Worm (Caenorhabditis elegans) whole organism, L4 larva: ENCODE measurements around the gene R08C7.5.

Experiments used
- F10B5.3 ChIP-seq: sonication (generic microtip); optimal IDR thresholded peaks from 2 replicates; lab custom pipeline; 2016; ENCODE audit warnings: mild to moderate bottlenecking, missing genetic modification characterization, missing compliant biosample characterization
- F44E2.7 ChIP-seq: fragments of 200-800 bp; sonication (Bioruptor generic); IDR thresholded peaks from 2 replicates; pipeline ENCODE4 v2.1.2; 2022; ENCODE audit warnings: missing genetic modification characterization, missing compliant biosample characterization
- T26A8.4 ChIP-seq: fragments of 200-800 bp; sonication (Bioruptor generic); IDR thresholded peaks from 2 replicates; pipeline ENCODE4 v1.3.6; 2022; ENCODE audit warnings: missing genetic modification characterization, missing compliant biosample characterization
- Y48G9A.11 ChIP-seq: fragments of 200-800 bp; sonication (Bioruptor generic); IDR thresholded peaks from 2 replicates; pipeline ENCODE4 v1.3.6; 2022; ENCODE audit warnings: missing genetic modification reagents, missing genetic modification characterization, missing compliant biosample characterization
- Y5F2A.4 ChIP-seq: fragments of 200-800 bp; sonication (Bioruptor generic); optimal IDR thresholded peaks from 2 replicates; lab custom pipeline; 2018; ENCODE audit warnings: mild to moderate bottlenecking, missing genetic modification characterization, missing compliant biosample characterization
- ZK546.5 ChIP-seq, 2 experiments: sonication (generic microtip); optimal IDR thresholded peaks; 2 replicates each; lab custom pipeline; 2017; ENCODE audit warnings: missing biosample characterization in 2 of 2, missing genetic modification characterization in 2 of 2
- arid-1 ChIP-seq: fragments of 200-800 bp; sonication (Bioruptor generic); conservative IDR thresholded peaks from 2 replicates; pipeline ENCODE4 v1.3.6; 2022; ENCODE audit warnings: missing genetic modification reagents, missing genetic modification characterization, missing compliant biosample characterization
- attf-4 ChIP-seq: sonication (generic microtip); optimal IDR thresholded peaks from 3 replicates; lab custom pipeline; 2017; ENCODE audit warnings: missing biosample characterization, missing genetic modification characterization
- ceh-20 ChIP-seq: fragments of 200-800 bp; sonication (Bioruptor generic); IDR thresholded peaks from 2 replicates; pipeline ENCODE4 v1.3.6; 2022; ENCODE audit warnings: missing genetic modification reagents, missing genetic modification characterization, missing compliant biosample characterization
- ceh-32 ChIP-seq: sonication (generic microtip); optimal IDR thresholded peaks from 2 replicates; lab custom pipeline; 2016; ENCODE audit warnings: mild to moderate bottlenecking, missing genetic modification characterization, missing compliant biosample characterization; ENCODE audit not compliant: poor library complexity
- ceh-62 ChIP-seq: sonication (generic microtip); optimal IDR thresholded peaks from 2 replicates; lab custom pipeline; 2017; ENCODE audit warnings: missing biosample characterization, missing genetic modification characterization
- ceh-82 ChIP-seq: sonication (generic microtip); optimal IDR thresholded peaks from 2 replicates; lab custom pipeline; 2017; ENCODE audit warnings: missing biosample characterization, missing genetic modification characterization
- cey-2 ChIP-seq: sonication (generic microtip); optimal IDR thresholded peaks from 3 replicates; lab custom pipeline; 2017; ENCODE audit warnings: missing genetic modification characterization, mild to moderate bottlenecking, missing compliant biosample characterization, antibody characterized with exemption, borderline replicate concordance; ENCODE audit not compliant: insufficient read depth
- dpl-1 ChIP-seq: fragments of 150-350 bp; optimal IDR thresholded peaks from 2 replicates; lab custom pipeline; 2014; ENCODE audit warnings: missing biosample characterization, missing genetic modification reagents, missing genetic modification characterization
- duxl-1 ChIP-seq: sonication (generic microtip); optimal IDR thresholded peaks from 2 replicates; lab custom pipeline; 2016; ENCODE audit warnings: mild to moderate bottlenecking, missing genetic modification characterization, moderate library complexity, missing compliant biosample characterization; ENCODE audit not compliant: poor library complexity
- dve-1 ChIP-seq: sonication (generic microtip); optimal IDR thresholded peaks from 2 replicates; lab custom pipeline; 2017; ENCODE audit warnings: antibody characterized with exemption, mild to moderate bottlenecking, missing genetic modification characterization, missing compliant biosample characterization; ENCODE audit not compliant: insufficient read depth
- fos-1 ChIP-seq: fragments of 150-350 bp; optimal IDR thresholded peaks from 2 replicates; lab custom pipeline; 2014; ENCODE audit warnings: missing biosample characterization, missing genetic modification characterization
- gei-8 ChIP-seq: fragments of 200-800 bp; sonication (Bioruptor generic); optimal IDR thresholded peaks from 2 replicates; lab custom pipeline; 2018; ENCODE audit warnings: mild to moderate bottlenecking, missing genetic modification characterization, missing compliant biosample characterization
- hif-1 ChIP-seq, 2 experiments: sonication (generic microtip); optimal IDR thresholded peaks; 2 replicates each; lab custom pipeline; 2016 to 2017; ENCODE audit warnings: missing compliant biosample characterization in 2 of 2, missing genetic modification characterization in 2 of 2, missing genetic modification reagents in 2 of 2, missing genotype in 2 of 2, mild to moderate bottlenecking in 1 of 2
- hlh-30 ChIP-seq: sonication (generic microtip); optimal IDR thresholded peaks from 2 replicates; lab custom pipeline; 2017; ENCODE audit warnings: antibody characterized with exemption, mild to moderate bottlenecking, missing genetic modification characterization, missing compliant biosample characterization; ENCODE audit not compliant: insufficient read depth
- lin-13 ChIP-seq: fragments of 150-350 bp; optimal IDR thresholded peaks from 2 replicates; lab custom pipeline; 2014; ENCODE audit warnings: missing biosample characterization, missing genetic modification reagents, missing genetic modification characterization
- lin-15B ChIP-seq: fragments of 150-350 bp; sonication (generic microtip); optimal IDR thresholded peaks from 3 replicates; lab custom pipeline; 2014; ENCODE audit warnings: missing biosample characterization, missing genetic modification characterization
- lin-38 ChIP-seq: fragments of 200-800 bp; sonication (Bioruptor generic); IDR thresholded peaks from 2 replicates; pipeline ENCODE4 v1.3.6; 2022; ENCODE audit warnings: missing genetic modification reagents, missing genetic modification characterization, missing compliant biosample characterization
- lir-3 ChIP-seq: sonication (generic microtip); optimal IDR thresholded peaks from 2 replicates; lab custom pipeline; 2016; ENCODE audit warnings: mild to moderate bottlenecking, missing genetic modification characterization, missing compliant biosample characterization
- mdl-1 ChIP-seq, 2 experiments: fragments of 150-350 bp in 1 of 2; sonication (generic microtip) in 1 of 2; optimal IDR thresholded peaks; 2 replicates each; lab custom pipeline; 2014 to 2017; ENCODE audit warnings: missing biosample characterization in 2 of 2, missing genetic modification characterization in 2 of 2
- mdt-29 ChIP-seq: fragments of 200-800 bp; sonication (Bioruptor generic); IDR thresholded peaks from 2 replicates; pipeline ENCODE4 v1.3.6; 2022; ENCODE audit warnings: missing genetic modification reagents, missing genetic modification characterization, missing compliant biosample characterization
- mes-2 ChIP-seq: sonication (generic microtip); optimal IDR thresholded peaks from 2 replicates; lab custom pipeline; 2016; ENCODE audit warnings: missing genotype, mild to moderate bottlenecking, missing genetic modification characterization, missing compliant biosample characterization; ENCODE audit not compliant: poor library complexity, severe bottlenecking
- mxl-3 ChIP-seq: fragments of 200-800 bp; sonication (Bioruptor generic); optimal IDR thresholded peaks from 2 replicates; lab custom pipeline; 2018; ENCODE audit warnings: mild to moderate bottlenecking, missing genetic modification characterization, missing compliant biosample characterization
- nhr-10 ChIP-seq: fragments of 150-350 bp; optimal IDR thresholded peaks from 2 replicates; lab custom pipeline; 2014; ENCODE audit warnings: missing biosample characterization, missing genetic modification characterization
- nhr-237 ChIP-seq: sonication (generic microtip); optimal IDR thresholded peaks from 2 replicates; lab custom pipeline; 2017; ENCODE audit warnings: missing biosample characterization, missing genetic modification characterization
- nhr-41 ChIP-seq: fragments of 200-800 bp; sonication (Bioruptor generic); IDR thresholded peaks from 2 replicates; pipeline ENCODE4 v1.3.6; 2022; ENCODE audit warnings: missing genetic modification reagents, missing genetic modification characterization, missing compliant biosample characterization
- nhr-42 ChIP-seq: fragments of 200-800 bp; sonication (Bioruptor generic); IDR thresholded peaks from 2 replicates; pipeline ENCODE4 v1.3.6; 2022; ENCODE audit warnings: missing genetic modification characterization, missing compliant biosample characterization
- nhr-6 ChIP-seq: fragments of 150-350 bp; optimal IDR thresholded peaks from 2 replicates; lab custom pipeline; 2014; ENCODE audit warnings: missing biosample characterization, missing genetic modification characterization
- pha-4 ChIP-seq, 2 experiments: fragments of 150-350 bp in 1 of 2; fragments of 200-800 bp in 1 of 2; sonication (Bioruptor generic) in 1 of 2; IDR thresholded peaks in 1 of 2; optimal IDR thresholded peaks in 1 of 2; 2 replicates each; pipeline versions ENCODE4 v1.3.6 to Lab custom; 2014 to 2022; ENCODE audit warnings: missing genetic modification characterization in 2 of 2, missing genetic modification reagents in 2 of 2, missing biosample characterization in 1 of 2, missing compliant biosample characterization in 1 of 2
- php-3 ChIP-seq: fragments of 200-800 bp; sonication (Bioruptor generic); IDR thresholded peaks from 2 replicates; pipeline ENCODE4 v1.3.6; 2022; ENCODE audit warnings: missing genetic modification reagents, missing genetic modification characterization, missing compliant biosample characterization
- pqm-1 ChIP-seq: sonication (generic microtip); optimal IDR thresholded peaks from 2 replicates; lab custom pipeline; 2017; ENCODE audit warnings: missing biosample characterization, missing genetic modification characterization
- rbr-2 ChIP-seq: sonication (generic microtip); optimal IDR thresholded peaks from 2 replicates; lab custom pipeline; 2016; ENCODE audit warnings: missing genotype, missing genetic modification characterization, missing compliant biosample characterization
- set-16 ChIP-seq: fragments of 200-800 bp; sonication (Bioruptor generic); IDR thresholded peaks from 2 replicates; pipeline ENCODE4 v1.3.6; 2022; ENCODE audit warnings: missing genetic modification reagents, missing genetic modification characterization, missing compliant biosample characterization
- skn-1 ChIP-seq: fragments of 150-350 bp; optimal IDR thresholded peaks from 2 replicates; lab custom pipeline; 2014; ENCODE audit warnings: missing biosample characterization, missing genetic modification characterization
- snpc-1.2 ChIP-seq: fragments of 200-800 bp; sonication (Bioruptor generic); IDR thresholded peaks from 2 replicates; pipeline ENCODE4 v1.3.6; 2022; ENCODE audit warnings: missing genetic modification reagents, missing genetic modification characterization, missing compliant biosample characterization
- snpc-4 ChIP-seq: fragments of 150-350 bp; optimal IDR thresholded peaks from 2 replicates; lab custom pipeline; 2014; ENCODE audit warnings: missing biosample characterization, missing genetic modification characterization
- spr-1 ChIP-seq: sonication (generic microtip); optimal IDR thresholded peaks from 2 replicates; lab custom pipeline; 2016; ENCODE audit warnings: mild to moderate bottlenecking, missing genetic modification characterization, missing compliant biosample characterization
- spr-3 ChIP-seq: fragments of 200-800 bp; sonication (Bioruptor generic); optimal IDR thresholded peaks from 2 replicates; lab custom pipeline; 2018; ENCODE audit warnings: mild to moderate bottlenecking, missing genetic modification characterization, missing compliant biosample characterization
- tag-97 ChIP-seq: fragments of 200-800 bp; sonication (Bioruptor generic); IDR thresholded peaks from 2 replicates; pipeline ENCODE4 v1.3.6; 2022; ENCODE audit warnings: missing genetic modification characterization, missing compliant biosample characterization
- unc-130 ChIP-seq: sonication (generic microtip); optimal IDR thresholded peaks from 2 replicates; lab custom pipeline; 2016; ENCODE audit warnings: missing genetic modification reagents, missing genetic modification characterization, missing compliant biosample characterization
- unc-39 ChIP-seq: sonication (generic microtip); optimal IDR thresholded peaks from 2 replicates; lab custom pipeline; 2017; ENCODE audit warnings: missing biosample characterization, missing genetic modification characterization
- zfp-2 ChIP-seq: sonication (generic microtip); optimal IDR thresholded peaks from 2 replicates; lab custom pipeline; 2016; ENCODE audit warnings: mild to moderate bottlenecking, missing genetic modification characterization, missing compliant biosample characterization
- ztf-11 ChIP-seq: fragments of 150-350 bp; optimal IDR thresholded peaks from 2 replicates; lab custom pipeline; 2014; ENCODE audit warnings: missing biosample characterization, missing genetic modification characterization

Gene R08C7.5

ce11 chrIV:4470885-4471772, 41.1 kb downstream of the R08C7.5 start (continued):
- TF ChIP-seq dpl-1 (GFP tag; lab: Kevin White, UChicago), result peak; percentile 56
- TF ChIP-seq mdl-1 (tag; optimal IDR thresholded peaks at IDR 0.05; lab: Kevin White, UChicago), result peak; percentile 71 to 92
- TF ChIP-seq attf-4, result no peak
- TF ChIP-seq set-16 (GFP tag; lab: Robert Waterston, UW), result peak; percentile 92
- no peak for TF ChIP-seq fos-1 (tag; lab: Kevin White, UChicago)
- no peak for TF ChIP-seq lir-3 (tag; lab: Kevin White, UChicago)
- TF ChIP-seq ZK546.5 (tag; optimal IDR thresholded peaks at IDR 0.05; lab: Kevin White, UChicago), result no peak
- no peak for TF ChIP-seq nhr-10 (tag; lab: Kevin White, UChicago)
- TF ChIP-seq spr-1, result no peak
- no peak for TF ChIP-seq php-3 (GFP tag; lab: Robert Waterston, UW)
- TF ChIP-seq nhr-42 (GFP tag; lab: Robert Waterston, UW), result peak; percentile 29; the same call in 1 of the 2 replicates
- TF ChIP-seq ceh-20 (GFP tag; lab: Robert Waterston, UW), result peak; percentile 32; the same call in 1 of the 2 replicates
- TF ChIP-seq ceh-32 (tag; lab: Kevin White, UChicago), result no peak
- no peak for TF ChIP-seq lin-13
- peak; percentile 15 for TF ChIP-seq unc-130
- 0 out of 2 replicates have a peak, but pooled peaks have one; percentile 17 for TF ChIP-seq Y48G9A.11 (GFP tag; lab: Robert Waterston, UW)
- no peak for TF ChIP-seq snpc-1.2 (GFP tag; lab: Robert Waterston, UW)
- peak; percentile 74 for TF ChIP-seq arid-1 (GFP tag; lab: Robert Waterston, UW)
- TF ChIP-seq cey-2 (tag; lab: Kevin White, UChicago), result no peak
- TF ChIP-seq lin-38, result peak; percentile 68
- TF ChIP-seq dve-1 (tag; lab: Kevin White, UChicago), result no peak
- no peak for TF ChIP-seq mdt-29 (GFP tag; lab: Robert Waterston, UW)
- TF ChIP-seq spr-3 (GFP tag; lab: Kevin White, UChicago), result no peak
- peak; percentile 45 for TF ChIP-seq nhr-6 (tag; lab: Kevin White, UChicago)
- TF ChIP-seq mes-2, result peak; percentile 48
- TF ChIP-seq F44E2.7 (GFP tag; lab: Robert Waterston, UW), result no peak
- no peak for TF ChIP-seq pqm-1 (tag; lab: Kevin White, UChicago)
- TF ChIP-seq hlh-30 (tag; lab: Kevin White, UChicago), result peak; percentile 89
- TF ChIP-seq tag-97 (GFP tag; lab: Robert Waterston, UW), result no peak
- TF ChIP-seq skn-1 (tag; lab: Kevin White, UChicago), result no peak
- TF ChIP-seq mxl-3 (GFP tag; lab: Kevin White, UChicago), result peak; percentile 76
- no peak for TF ChIP-seq unc-39 (tag; lab: Kevin White, UChicago)
- no peak for TF ChIP-seq Y5F2A.4 (GFP tag; lab: Kevin White, UChicago)
- TF ChIP-seq ztf-11 (tag; lab: Kevin White, UChicago), result no peak
- TF ChIP-seq zfp-2, result no peak
- no peak for TF ChIP-seq pha-4 (GFP tag; IDR thresholded peaks at IDR 0.05; lab: Robert Waterston, UW)
- TF ChIP-seq pha-4 (tag; optimal IDR thresholded peaks at IDR 0.05; lab: Kevin White, UChicago), result no peak
- no peak for TF ChIP-seq snpc-4 (tag; lab: Kevin White, UChicago)
- no peak for TF ChIP-seq F10B5.3
- 0 out of 2 replicates have a peak, but pooled peaks have one; percentile 27 for TF ChIP-seq T26A8.4 (GFP tag; lab: Robert Waterston, UW)
- TF ChIP-seq lin-15B, result no peak
- TF ChIP-seq nhr-41 (GFP tag; lab: Robert Waterston, UW), result no peak
- TF ChIP-seq rbr-2 (tag; lab: Kevin White, UChicago), result peak; percentile 18
- no peak for TF ChIP-seq ceh-62
- no peak for TF ChIP-seq gei-8 (GFP tag; lab: Kevin White, UChicago)
- TF ChIP-seq nhr-237 (tag; lab: Kevin White, UChicago), result no peak
- TF ChIP-seq duxl-1, result no peak
- no peak for TF ChIP-seq ceh-82 (tag; lab: Kevin White, UChicago)
- peak in 1 of 2 experiments; percentile 6 for TF ChIP-seq hif-1 (tag; optimal IDR thresholded peaks at IDR 0.05; lab: Kevin White, UChicago)
